Worm (Caenorhabditis elegans) whole organism, mixed stage, embryonic: ENCODE results near the gene Y41C4A.32.

Experiments used
- blmp-1 ChIP-seq: fragments of 150-350 bp; optimal IDR thresholded peaks from 2 replicates; lab custom pipeline; 2014; ENCODE audit warnings: missing biosample characterization, missing genetic modification characterization
- ceh-43 ChIP-seq: fragments of 200-800 bp; sonication (Bioruptor generic); optimal IDR thresholded peaks from 2 replicates; lab custom pipeline; 2018; ENCODE audit warnings: mild to moderate bottlenecking, missing genetic modification characterization, moderate library complexity, missing compliant biosample characterization
- elt-1 ChIP-seq: sonication (generic microtip); optimal IDR thresholded peaks from 2 replicates; lab custom pipeline; 2017; ENCODE audit warnings: missing genetic modification characterization, mild to moderate bottlenecking, missing compliant biosample characterization, antibody characterized with exemption, moderate library complexity, borderline replicate concordance; ENCODE audit not compliant: insufficient read depth
- lsy-2 ChIP-seq: fragments of 150-350 bp; optimal IDR thresholded peaks from 2 replicates; lab custom pipeline; 2014; ENCODE audit warnings: missing biosample characterization, missing genetic modification characterization
- mep-1 ChIP-seq: fragments of 150-350 bp; optimal IDR thresholded peaks from 2 replicates; lab custom pipeline; 2017; ENCODE audit warnings: missing biosample characterization, missing genetic modification reagents, missing genetic modification characterization, inconsistent platforms
- nhr-12 ChIP-seq: fragments of 150-350 bp; optimal IDR thresholded peaks from 2 replicates; lab custom pipeline; 2014; ENCODE audit warnings: missing biosample characterization, missing genetic modification characterization
- nhr-2 ChIP-seq: fragments of 150-350 bp; optimal IDR thresholded peaks from 2 replicates; lab custom pipeline; 2014; ENCODE audit warnings: missing biosample characterization, missing genetic modification characterization
- nhr-76 ChIP-seq: sonication (generic microtip); optimal IDR thresholded peaks from 2 replicates; lab custom pipeline; 2017; ENCODE audit warnings: missing biosample characterization, missing genetic modification characterization
- pha-4 ChIP-seq: fragments of 150-350 bp; optimal IDR thresholded peaks from 2 replicates; lab custom pipeline; 2018; ENCODE audit warnings: missing biosample characterization, missing genetic modification reagents, missing genetic modification characterization
- snpc-4 ChIP-seq: fragments of 150-350 bp; optimal IDR thresholded peaks from 2 replicates; lab custom pipeline; 2014; ENCODE audit warnings: missing biosample characterization, missing genetic modification characterization
- unc-62 ChIP-seq: fragments of 150-350 bp; optimal IDR thresholded peaks from 2 replicates; lab custom pipeline; 2014; ENCODE audit warnings: missing biosample characterization, missing genetic modification reagents, missing genetic modification characterization

DNA sequence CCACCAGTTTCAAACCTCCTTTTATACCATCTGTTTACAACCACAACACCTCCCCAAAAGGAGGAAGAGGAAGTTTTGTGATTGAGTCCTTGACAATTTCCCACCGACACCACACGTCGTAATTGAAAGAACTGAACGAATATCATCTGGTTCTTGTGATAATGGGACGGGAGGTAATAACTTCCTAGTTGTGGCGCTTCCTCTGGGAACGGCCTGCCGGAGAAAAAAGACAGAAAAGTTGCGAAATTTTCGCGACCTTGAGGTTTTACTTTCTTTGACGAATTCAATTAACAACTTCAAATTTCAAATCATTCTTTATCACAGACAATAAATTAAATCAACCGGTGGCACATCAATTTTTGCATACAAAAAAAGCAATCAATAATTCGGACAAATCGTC lies 14.8 kb upstream of the Y41C4A.32 start, which contains the start of gene col-96:
- TF ChIP-seq nhr-12 (tag; lab: Kevin White, UChicago) (no peak), mep-1 (tag; lab: Kevin White, UChicago) (no peak), lsy-2 (tag; lab: Kevin White, UChicago) (no peak), pha-4 (tag; lab: Kevin White, UChicago) (no peak), ceh-43 (GFP tag; lab: Kevin White, UChicago) (no peak), blmp-1 (tag; lab: Kevin White, UChicago) (no peak), unc-62 (GFP tag; lab: Kevin White, UChicago) (no peak), elt-1 (tag; lab: Kevin White, UChicago) (no peak), nhr-2 (no peak), nhr-76 (tag; lab: Kevin White, UChicago) (no peak), snpc-4 (tag; lab: Kevin White, UChicago) (no peak)
